Worm (Caenorhabditis elegans) whole organism, L4 larva: ENCODE measurements around the gene F22B5.5.

Experiments
- lir-3 ChIP-seq: sonication (generic microtip); optimal IDR thresholded peaks from 2 replicates; lab custom pipeline; 2016; ENCODE audit warnings: mild to moderate bottlenecking, missing genetic modification characterization, missing compliant biosample characterization
- nhr-11 ChIP-seq: fragments of 150-350 bp; optimal IDR thresholded peaks from 2 replicates; lab custom pipeline; 2014; ENCODE audit warnings: missing biosample characterization, missing genetic modification characterization
- nhr-237 ChIP-seq: sonication (generic microtip); optimal IDR thresholded peaks from 2 replicates; lab custom pipeline; 2017; ENCODE audit warnings: missing biosample characterization, missing genetic modification characterization
- pha-4 ChIP-seq, 2 experiments: fragments of 150-350 bp in 1 of 2; fragments of 200-800 bp in 1 of 2; sonication (Bioruptor generic) in 1 of 2; IDR thresholded peaks in 1 of 2; optimal IDR thresholded peaks in 1 of 2; 2 replicates each; pipeline versions ENCODE4 v1.3.6 to Lab custom; 2014 to 2022; ENCODE audit warnings: missing genetic modification characterization in 2 of 2, missing genetic modification reagents in 2 of 2, missing biosample characterization in 1 of 2, missing compliant biosample characterization in 1 of 2

DNA sequence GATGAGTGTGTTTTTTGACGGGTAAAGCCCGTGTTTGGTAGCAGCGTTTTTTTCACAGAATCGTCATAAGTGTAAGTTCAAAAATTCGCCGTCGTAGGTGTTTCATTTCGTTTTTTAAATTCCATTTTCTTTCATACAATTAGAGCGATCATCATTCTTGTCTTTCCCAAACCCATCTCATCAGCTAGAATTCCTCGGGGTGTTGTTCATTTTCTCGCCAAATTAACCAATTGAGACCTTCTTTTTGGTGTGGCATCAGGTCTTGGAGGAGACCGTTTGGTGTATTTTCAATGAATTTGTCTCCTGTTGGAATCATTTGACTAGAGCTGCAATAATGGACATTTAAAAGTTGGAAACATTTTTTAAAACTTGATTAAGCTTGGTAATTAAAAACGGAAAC is 18.5 kb upstream of the F22B5.5 start:
- no peak for TF ChIP-seq nhr-237 (tag; lab: Kevin White, UChicago)
- TF ChIP-seq pha-4 (GFP tag; IDR thresholded peaks at IDR 0.05; lab: Robert Waterston, UW), result no peak
- no peak for TF ChIP-seq pha-4 (tag; optimal IDR thresholded peaks at IDR 0.05; lab: Kevin White, UChicago)
- TF ChIP-seq lir-3, result no peak
- no peak for TF ChIP-seq nhr-11
